Fruit fly (Drosophila melanogaster) whole organism, prepupa: ENCODE data around the gene Rassf.

Experiments used
- Blimp-1 ChIP-seq: fragments of 200-800 bp; sonication (Bioruptor generic); optimal IDR thresholded peaks from 3 replicates; lab custom pipeline; 2017; ENCODE audit warnings: missing biosample characterization, missing genetic modification characterization, mild to moderate bottlenecking, moderate library complexity, missing genetic modification reagents
- CG11762 ChIP-seq: fragments of 200-800 bp; sonication (Bioruptor generic); optimal IDR thresholded peaks from 3 replicates; lab custom pipeline; 2016; ENCODE audit warnings: missing biosample characterization, missing genetic modification characterization; ENCODE audit not compliant: insufficient read depth
- CG1621 ChIP-seq: fragments of 200-800 bp; sonication (Bioruptor generic); optimal IDR thresholded peaks from 3 replicates; lab custom pipeline; 2018; ENCODE audit warnings: missing biosample characterization, mild to moderate bottlenecking, missing genetic modification characterization
- CG16779 ChIP-seq: fragments of 200-800 bp; sonication (Bioruptor generic); optimal IDR thresholded peaks from 3 replicates; lab custom pipeline; 2017; ENCODE audit warnings: missing biosample characterization, mild to moderate bottlenecking, missing genetic modification characterization
- CG32006 ChIP-seq: fragments of 200-800 bp; sonication (Bioruptor generic); optimal IDR thresholded peaks from 3 replicates; lab custom pipeline; 2017; ENCODE audit warnings: missing biosample characterization, mild to moderate bottlenecking, missing genetic modification characterization
- CG6163 ChIP-seq: fragments of 200-800 bp; sonication (Bioruptor generic); IDR thresholded peaks from 3 replicates; pipeline ENCODE4 v1.3.6; 2022; ENCODE audit warnings: missing biosample characterization, missing genetic modification characterization
- CG6276 ChIP-seq: fragments of 200-800 bp; sonication (Bioruptor generic); optimal IDR thresholded peaks from 2 replicates; lab custom pipeline; 2017; ENCODE audit warnings: missing biosample characterization, mild to moderate bottlenecking, missing genetic modification characterization
- CG6792 ChIP-seq: fragments of 200-800 bp; sonication (Bioruptor generic); optimal IDR thresholded peaks from 3 replicates; lab custom pipeline; 2016; ENCODE audit warnings: missing biosample characterization, missing genetic modification characterization
- CG6808 ChIP-seq: fragments of 200-800 bp; sonication (Bioruptor generic); optimal IDR thresholded peaks from 3 replicates; lab custom pipeline; 2017; ENCODE audit warnings: missing biosample characterization, missing genetic modification characterization, mild to moderate bottlenecking, moderate library complexity, missing genetic modification reagents
- CG7368 ChIP-seq: fragments of 200-800 bp; sonication (Bioruptor generic); optimal IDR thresholded peaks from 3 replicates; lab custom pipeline; 2016; ENCODE audit warnings: missing biosample characterization, missing genetic modification characterization
- CG8119 ChIP-seq: fragments of 200-800 bp; sonication (Bioruptor generic); IDR thresholded peaks from 3 replicates; pipeline ENCODE4 v1.3.6; 2022; ENCODE audit warnings: missing biosample characterization, missing genetic modification characterization
- CG8319 ChIP-seq: fragments of 200-800 bp; sonication (Bioruptor generic); optimal IDR thresholded peaks from 3 replicates; lab custom pipeline; 2016; ENCODE audit warnings: missing biosample characterization, missing genetic modification characterization
- CG9139 ChIP-seq: fragments of 200-800 bp; sonication (Bioruptor generic); optimal IDR thresholded peaks from 3 replicates; lab custom pipeline; 2017; ENCODE audit warnings: missing biosample characterization, mild to moderate bottlenecking, missing genetic modification characterization
- Eip75B ChIP-seq: fragments of 200-800 bp; sonication (Bioruptor generic); optimal IDR thresholded peaks from 3 replicates; lab custom pipeline; 2016; ENCODE audit warnings: missing biosample characterization, missing genetic modification characterization
- Eip78C ChIP-seq: fragments of 200-800 bp; sonication (Bioruptor generic); peaks from one replicate; lab custom pipeline; 2016; ENCODE audit warnings: missing biosample characterization, missing genetic modification characterization
- Hr38 ChIP-seq: sonication (Bioruptor generic); optimal IDR thresholded peaks from 2 replicates; lab custom pipeline; 2016; ENCODE audit warnings: missing biosample characterization, missing genetic modification characterization
- Lpt ChIP-seq: fragments of 200-800 bp; sonication (Bioruptor generic); optimal IDR thresholded peaks from 3 replicates; lab custom pipeline; 2016; ENCODE audit warnings: missing biosample characterization, missing genetic modification characterization
- Met ChIP-seq: fragments of 200-800 bp; sonication (Bioruptor generic); optimal IDR thresholded peaks from 3 replicates; lab custom pipeline; 2016; ENCODE audit warnings: missing biosample characterization, missing genetic modification characterization
- OdsH ChIP-seq: fragments of 200-800 bp; sonication (Bioruptor generic); optimal IDR thresholded peaks from 3 replicates; lab custom pipeline; 2016; ENCODE audit warnings: missing biosample characterization, missing genetic modification characterization
- Smox ChIP-seq: fragments of 200-800 bp; sonication (Bioruptor generic); optimal IDR thresholded peaks from 3 replicates; lab custom pipeline; 2016; ENCODE audit warnings: missing biosample characterization, missing genetic modification characterization
- Sox102F ChIP-seq: fragments of 200-800 bp; sonication (Bioruptor generic); optimal IDR thresholded peaks from 2 replicates; lab custom pipeline; 2016; ENCODE audit warnings: missing biosample characterization, mild to moderate bottlenecking, missing genetic modification characterization
- Sox15 ChIP-seq: fragments of 200-800 bp; sonication (Bioruptor generic); optimal IDR thresholded peaks from 3 replicates; lab custom pipeline; 2016; ENCODE audit warnings: missing biosample characterization, missing genetic modification characterization
- acj6 ChIP-seq: fragments of 200-800 bp; sonication (Bioruptor generic); optimal IDR thresholded peaks from 3 replicates; lab custom pipeline; 2016; ENCODE audit warnings: missing biosample characterization, missing genetic modification characterization
- cyc ChIP-seq: fragments of 200-800 bp; sonication (Bioruptor generic); optimal IDR thresholded peaks from 3 replicates; lab custom pipeline; 2016; ENCODE audit warnings: missing biosample characterization, missing genetic modification characterization
- dsx ChIP-seq: fragments of 200-800 bp; optimal IDR thresholded peaks from 3 replicates; lab custom pipeline; 2019; ENCODE audit warnings: missing biosample characterization, mild to moderate bottlenecking, missing genetic modification characterization, moderate library complexity; ENCODE audit not compliant: poor library complexity, severe bottlenecking
- fkh ChIP-seq: fragments of 200-800 bp; sonication (Bioruptor generic); optimal IDR thresholded peaks from 3 replicates; lab custom pipeline; 2017; ENCODE audit warnings: missing biosample characterization, mild to moderate bottlenecking, missing genetic modification characterization, moderate library complexity
- lz ChIP-seq: fragments of 200-800 bp; sonication (Bioruptor generic); optimal IDR thresholded peaks from 3 replicates; lab custom pipeline; 2016; ENCODE audit warnings: missing biosample characterization, missing genetic modification characterization
- net ChIP-seq: fragments of 200-800 bp; sonication (Bioruptor generic); optimal IDR thresholded peaks from 3 replicates; lab custom pipeline; 2016; ENCODE audit warnings: missing biosample characterization, missing genetic modification characterization
- salr ChIP-seq, 2 experiments: fragments of 200-800 bp; sonication (Bioruptor generic); optimal IDR thresholded peaks; 3 replicates each; lab custom pipeline; 2016 to 2018; ENCODE audit warnings: missing biosample characterization in 2 of 2, missing genetic modification characterization in 2 of 2, mild to moderate bottlenecking in 1 of 2
- ss ChIP-seq, 2 experiments: fragments of 200-800 bp; sonication (Bioruptor generic); optimal IDR thresholded peaks; 2 replicates in 1 of 2; 3 replicates in 1 of 2; lab custom pipeline; 2017 to 2018; ENCODE audit warnings: mild to moderate bottlenecking in 2 of 2, missing biosample characterization in 2 of 2, missing genetic modification characterization in 2 of 2, moderate library complexity in 1 of 2
- svp ChIP-seq: fragments of 200-800 bp; sonication (Bioruptor generic); peaks from one replicate; lab custom pipeline; 2016; ENCODE audit warnings: missing biosample characterization, missing genetic modification characterization
- topi ChIP-seq: fragments of 200-800 bp; sonication (Bioruptor generic); optimal IDR thresholded peaks from 3 replicates; lab custom pipeline; 2016; ENCODE audit warnings: missing biosample characterization, missing genetic modification characterization
- vri ChIP-seq: fragments of 200-800 bp; sonication (Bioruptor generic); optimal IDR thresholded peaks from 3 replicates; lab custom pipeline; 2016; ENCODE audit warnings: missing biosample characterization, mild to moderate bottlenecking, missing genetic modification characterization

Gene Rassf

dm6 chr3R:23134690-23135089 lies 17.0 kb upstream of the Rassf start:
- TF ChIP-seq topi (GFP tag; lab: Kevin White, UChicago) = no peak
- peak; percentile 79 for TF ChIP-seq fkh (GFP tag; lab: Kevin White, UChicago)
- TF ChIP-seq, all 60 proteins: peak for 1

- TF ChIP-seq Eip78C (GFP tag; lab: Kevin White, UChicago) (peak; percentile 44), CG16779 (tag; lab: Kevin White, UChicago) (no peak), ss (GFP tag; optimal IDR thresholded peaks at IDR 0.05; lab: Kevin White, UChicago) (peak in 1 of 2 experiments; percentile 11), vri (no peak), fkh (GFP tag; lab: Kevin White, UChicago) (peak; percentile 12), CG1621 (no peak), svp (peak; percentile 68), acj6 (GFP tag; lab: Kevin White, UChicago) (no peak), Met (GFP tag; lab: Kevin White, UChicago) (peak; percentile 32), CG11762 (GFP tag; lab: Kevin White, UChicago) (no peak), dsx (GFP tag; lab: Kevin White, UChicago) (no peak), lz (no peak)
These were observed 15.6 kb upstream of the Rassf start for dm6 chr3R:23133301-23133828.

DNA sequence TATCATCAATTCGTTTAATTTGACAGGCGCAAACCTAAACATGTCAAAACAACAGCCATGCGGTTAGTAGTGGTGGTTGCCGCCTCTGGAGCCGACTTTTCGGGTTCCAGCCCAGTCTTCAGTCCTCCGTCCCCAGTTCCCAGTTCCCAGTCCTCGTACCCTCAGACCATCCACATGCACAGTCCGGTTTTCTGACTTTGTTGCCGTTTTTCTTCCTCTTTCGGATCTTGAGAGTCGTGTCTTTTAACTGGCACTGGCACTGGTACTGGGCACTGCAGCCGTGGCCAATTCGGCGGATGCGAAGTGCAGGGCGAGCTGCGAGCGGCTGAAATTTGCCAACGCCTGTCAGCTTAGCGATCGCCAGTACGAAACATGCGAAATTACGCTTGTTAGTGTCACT lies 14.6 kb upstream of the Rassf start:
- no peak for TF ChIP-seq Lpt (GFP tag; lab: Kevin White, UChicago)
- no peak for TF ChIP-seq CG6808 (GFP tag; lab: Kevin White, UChicago)
- peak; percentile 96 for TF ChIP-seq dsx (GFP tag; lab: Kevin White, UChicago)

- no peak for TF ChIP-seq svp
- no peak for TF ChIP-seq Lpt (GFP tag; lab: Kevin White, UChicago)
- TF ChIP-seq CG32006 (GFP tag; lab: Kevin White, UChicago) = no peak
- no peak for TF ChIP-seq Eip78C (GFP tag; lab: Kevin White, UChicago)
- TF ChIP-seq acj6 (GFP tag; lab: Kevin White, UChicago) = no peak
- TF ChIP-seq CG9139 = no peak
- no peak for TF ChIP-seq CG8119 (GFP tag; lab: Robert Waterston, UW)
- TF ChIP-seq lz = no peak
- no peak for TF ChIP-seq Eip75B (GFP tag; lab: Kevin White, UChicago)
- no peak for TF ChIP-seq CG6163 (GFP tag; lab: Robert Waterston, UW)
- no peak for TF ChIP-seq CG6276 (GFP tag; lab: Kevin White, UChicago)
These were observed 13.7 kb upstream of the Rassf start for dm6 chr3R:23131341-23131884.

dm6 chr3R:23130884-23131283 lies 13.2 kb upstream of the Rassf start:
- no peak for TF ChIP-seq Blimp-1 (GFP tag; lab: Kevin White, UChicago)
- no peak for TF ChIP-seq OdsH (GFP tag; lab: Kevin White, UChicago)
- no peak for TF ChIP-seq CG1621
- no peak for TF ChIP-seq net
- no peak for TF ChIP-seq cyc (GFP tag; lab: Kevin White, UChicago)
- TF ChIP-seq Smox = no peak
- TF ChIP-seq CG6276 (GFP tag; lab: Kevin White, UChicago) = no peak
- no peak for TF ChIP-seq vri
- TF ChIP-seq CG9139 = no peak
- TF ChIP-seq CG11762 (GFP tag; lab: Kevin White, UChicago) = no peak
- TF ChIP-seq Hr38 (GFP tag; lab: Kevin White, UChicago) = no peak
- no peak for TF ChIP-seq CG8319 (GFP tag; lab: Kevin White, UChicago)
- TF ChIP-seq CG6792 (GFP tag; lab: Kevin White, UChicago) = no peak
- TF ChIP-seq svp = no peak
- TF ChIP-seq CG7368 (GFP tag; lab: Kevin White, UChicago) = no peak
- no peak for TF ChIP-seq salr (GFP tag; optimal IDR thresholded peaks at IDR 0.05; lab: Kevin White, UChicago)
- no peak for TF ChIP-seq Sox15 (GFP tag; lab: Kevin White, UChicago)
- TF ChIP-seq Sox102F = no peak
